Fruit fly (Drosophila melanogaster) whole organism, embryonic: ENCODE data around the gene mRpS7.

Experiments used
- Atf-2 ChIP-seq: fragments of 200-800 bp; sonication (Bioruptor generic); optimal IDR thresholded peaks from 2 replicates; lab custom pipeline; 2016; ENCODE audit warnings: missing biosample characterization, missing genetic modification characterization
- Bteb2 ChIP-seq: fragments of 200-800 bp; sonication (Bioruptor generic); optimal IDR thresholded peaks from 2 replicates; lab custom pipeline; 2016; ENCODE audit warnings: missing biosample characterization, missing genetic modification characterization
- CG10147 ChIP-seq: fragments of 200-800 bp; sonication (Bioruptor generic); optimal IDR thresholded peaks from 2 replicates; lab custom pipeline; 2019; ENCODE audit warnings: missing biosample characterization, mild to moderate bottlenecking, missing genetic modification characterization, moderate library complexity
- CG10979 ChIP-seq: fragments of 200-800 bp; sonication (Bioruptor generic); optimal IDR thresholded peaks from 2 replicates; lab custom pipeline; 2018; ENCODE audit warnings: missing biosample characterization, mild to moderate bottlenecking, missing genetic modification characterization, moderate library complexity
- CG11696 ChIP-seq: fragments of 200-800 bp; sonication (Bioruptor generic); IDR thresholded peaks from 2 replicates; pipeline ENCODE4 v1.3.6; 2022; ENCODE audit warnings: missing biosample characterization, missing genetic modification characterization
- CG12155 ChIP-seq: fragments of 200-800 bp; sonication (Bioruptor generic); optimal IDR thresholded peaks from 3 replicates; lab custom pipeline; 2016; ENCODE audit warnings: missing biosample characterization, missing genetic modification characterization
- CG1233 ChIP-seq: fragments of 200-800 bp; sonication (Bioruptor generic); optimal IDR thresholded peaks from 4 replicates; lab custom pipeline; 2018; ENCODE audit warnings: missing biosample characterization, mild to moderate bottlenecking, missing genetic modification characterization
- CG13287 ChIP-seq: fragments of 200-800 bp; sonication (Bioruptor generic); IDR thresholded peaks from 2 replicates; pipeline ENCODE4 v1.3.6; 2022; ENCODE audit warnings: missing biosample characterization, missing genetic modification characterization; ENCODE audit not compliant: partially characterized antibody
- CG1647 ChIP-seq: fragments of 200-800 bp; sonication (Bioruptor generic); optimal IDR thresholded peaks from 3 replicates; lab custom pipeline; 2016; ENCODE audit warnings: missing biosample characterization, missing genetic modification characterization
- CG17568 ChIP-seq: fragments of 200-800 bp; sonication (Bioruptor generic); optimal IDR thresholded peaks from 2 replicates; lab custom pipeline; 2018; ENCODE audit warnings: missing biosample characterization, mild to moderate bottlenecking, missing genetic modification characterization, moderate library complexity
- CG17829 ChIP-seq: fragments of 200-800 bp; optimal IDR thresholded peaks from 2 replicates; lab custom pipeline; 2019; ENCODE audit warnings: missing biosample characterization, mild to moderate bottlenecking, missing genetic modification characterization, moderate library complexity
- CG4424 ChIP-seq: fragments of 200-800 bp; sonication (Bioruptor generic); optimal IDR thresholded peaks from 3 replicates; lab custom pipeline; 2016; ENCODE audit warnings: missing biosample characterization, missing genetic modification characterization
- CG6254 ChIP-seq: fragments of 200-800 bp; sonication (Bioruptor generic); optimal IDR thresholded peaks from 3 replicates; lab custom pipeline; 2017; ENCODE audit warnings: mild to moderate bottlenecking, missing biosample characterization, missing genetic modification reagents, missing genetic modification characterization
- CG6689 ChIP-seq: fragments of 200-800 bp; sonication (Bioruptor generic); IDR thresholded peaks from 2 replicates; pipeline ENCODE4 v1.3.6; 2022; ENCODE audit warnings: missing biosample characterization, missing genetic modification characterization
- CG6791 ChIP-seq: fragments of 200-800 bp; sonication (Bioruptor generic); IDR thresholded peaks from 3 replicates; pipeline ENCODE4 v1.3.6; 2022; ENCODE audit warnings: missing biosample characterization, missing genetic modification characterization; ENCODE audit not compliant: partially characterized antibody
- CG7786 ChIP-seq: fragments of 200-800 bp; sonication (Bioruptor generic); optimal IDR thresholded peaks from 2 replicates; lab custom pipeline; 2016; ENCODE audit warnings: missing biosample characterization, missing genetic modification characterization
- Dbx ChIP-seq: fragments of 200-800 bp; sonication (Bioruptor generic); IDR thresholded peaks from 3 replicates; pipeline ENCODE4 v1.3.6; 2022; ENCODE audit warnings: missing biosample characterization, missing genetic modification characterization
- GATAe ChIP-seq: fragments of 200-800 bp; sonication (Bioruptor generic); conservative IDR thresholded peaks from 2 replicates; pipeline ENCODE4 v1.3.6; 2022; ENCODE audit warnings: missing biosample characterization, missing genetic modification characterization
- Gug ChIP-seq: fragments of 200-800 bp; sonication (Bioruptor generic); IDR thresholded peaks from 4 replicates; pipeline ENCODE4 v1.3.6; 2022; ENCODE audit warnings: missing biosample characterization, missing genetic modification characterization
- Hr39 ChIP-seq: fragments of >200 bp; optimal IDR thresholded peaks from 2 replicates; lab custom pipeline; 2017
- MESR4 ChIP-seq: fragments of 200-800 bp; sonication (Bioruptor generic); optimal IDR thresholded peaks from 2 replicates; lab custom pipeline; 2018; ENCODE audit warnings: missing biosample characterization, mild to moderate bottlenecking, missing genetic modification characterization, moderate library complexity
- MTF-1 ChIP-seq: fragments of 200-800 bp; sonication (Bioruptor generic); optimal IDR thresholded peaks from 2 replicates; lab custom pipeline; 2018; ENCODE audit warnings: missing biosample characterization, mild to moderate bottlenecking, missing genetic modification characterization, borderline replicate concordance
- Pdp1 ChIP-seq, 2 experiments: fragments of 200-800 bp; sonication (Bioruptor generic); optimal IDR thresholded peaks; 3 replicates each; lab custom pipeline; 2016; ENCODE audit warnings: missing biosample characterization in 2 of 2, missing genetic modification characterization in 2 of 2, mild to moderate bottlenecking in 1 of 2, moderate library complexity in 1 of 2
- Poxn ChIP-seq: fragments of 200-800 bp; sonication (Bioruptor generic); IDR thresholded peaks from 2 replicates; pipeline ENCODE4 v1.3.6; 2022; ENCODE audit warnings: missing biosample characterization, missing genetic modification characterization
- Ravus ChIP-seq: fragments of 200-800 bp; sonication (Bioruptor generic); IDR thresholded peaks from 2 replicates; pipeline ENCODE4 v1.3.6; 2022; ENCODE audit warnings: missing biosample characterization, missing genetic modification characterization
- Side ChIP-seq: fragments of 200-800 bp; sonication (Bioruptor generic); optimal IDR thresholded peaks from 2 replicates; lab custom pipeline; 2016; ENCODE audit warnings: missing biosample characterization, missing genetic modification characterization
- Ssrp ChIP-seq: fragments of 200-800 bp; sonication (Bioruptor generic); optimal IDR thresholded peaks from 2 replicates; lab custom pipeline; 2018; ENCODE audit warnings: missing biosample characterization, mild to moderate bottlenecking, missing genetic modification characterization, moderate library complexity
- abd-A ChIP-seq: fragments of 200-800 bp; sonication (Bioruptor generic); optimal IDR thresholded peaks from 3 replicates; lab custom pipeline; 2019; ENCODE audit warnings: missing biosample characterization, mild to moderate bottlenecking, missing genetic modification characterization, moderate library complexity
- caup ChIP-seq: fragments of 200-800 bp; sonication (Bioruptor generic); optimal IDR thresholded peaks from 3 replicates; lab custom pipeline; 2017; ENCODE audit warnings: missing biosample characterization, mild to moderate bottlenecking, missing genetic modification characterization, moderate library complexity; ENCODE audit not compliant: severe bottlenecking
- chif ChIP-seq, 2 experiments: fragments of 200-800 bp; sonication (Bioruptor generic); optimal IDR thresholded peaks; 3 replicates each; lab custom pipeline; 2016; ENCODE audit warnings: missing biosample characterization in 2 of 2, missing genetic modification characterization in 2 of 2
- chinmo ChIP-seq: fragments of 200-800 bp; sonication (Bioruptor generic); IDR thresholded peaks from 4 replicates; pipeline ENCODE4 v1.3.6; 2022; ENCODE audit warnings: missing biosample characterization, missing genetic modification characterization; ENCODE audit not compliant: partially characterized antibody
- danr ChIP-seq: fragments of 200-800 bp; sonication (Bioruptor generic); IDR thresholded peaks from 2 replicates; pipeline ENCODE4 v1.3.6; 2022; ENCODE audit warnings: missing biosample characterization, missing genetic modification characterization
- dati ChIP-seq: fragments of 200-800 bp; sonication (Bioruptor generic); IDR thresholded peaks from 2 replicates; pipeline ENCODE4 v1.3.6; 2022; ENCODE audit warnings: missing biosample characterization, missing genetic modification characterization
- disco-r ChIP-seq: fragments of 200-800 bp; sonication (Bioruptor generic); optimal IDR thresholded peaks from 2 replicates; lab custom pipeline; 2016; ENCODE audit warnings: missing biosample characterization, missing genetic modification characterization
- fd96Cb ChIP-seq: fragments of 200-800 bp; sonication (Bioruptor generic); optimal IDR thresholded peaks from 2 replicates; lab custom pipeline; 2018; ENCODE audit warnings: missing biosample characterization, mild to moderate bottlenecking, missing genetic modification characterization, moderate library complexity
- hth ChIP-seq: fragments of >200 bp; optimal IDR thresholded peaks from 2 replicates; lab custom pipeline; 2017; ENCODE audit warnings: inconsistent platforms
- knrl ChIP-seq: fragments of 200-800 bp; sonication (Bioruptor generic); IDR thresholded peaks from 3 replicates; pipeline ENCODE4 v1.3.6; 2022; ENCODE audit warnings: missing biosample characterization, missing genetic modification characterization; ENCODE audit not compliant: partially characterized antibody
- lmd ChIP-seq: fragments of 200-800 bp; sonication (Bioruptor generic); IDR thresholded peaks from 2 replicates; pipeline ENCODE4 v1.3.6; 2022; ENCODE audit warnings: missing biosample characterization, missing genetic modification characterization
- mld ChIP-seq: fragments of 200-800 bp; sonication (Bioruptor generic); IDR thresholded peaks from 3 replicates; pipeline ENCODE4 v1.3.6; 2022; ENCODE audit warnings: missing biosample characterization, missing genetic modification characterization; ENCODE audit not compliant: partially characterized antibody
- onecut ChIP-seq: fragments of 200-800 bp; sonication (Bioruptor generic); IDR thresholded peaks from 2 replicates; pipeline ENCODE4 v1.3.6; 2022; ENCODE audit warnings: missing biosample characterization, missing genetic modification characterization
- p53 ChIP-seq: fragments of 200-800 bp; sonication (Bioruptor generic); optimal IDR thresholded peaks from 2 replicates; lab custom pipeline; 2016; ENCODE audit warnings: missing biosample characterization, missing genetic modification characterization
- phol ChIP-seq: fragments of 200-800 bp; sonication (Bioruptor generic); optimal IDR thresholded peaks from 3 replicates; lab custom pipeline; 2018; ENCODE audit warnings: missing biosample characterization, mild to moderate bottlenecking, missing genetic modification characterization, moderate library complexity
- sd ChIP-seq: fragments of 200-800 bp; sonication (Bioruptor generic); optimal IDR thresholded peaks from 3 replicates; lab custom pipeline; 2018; ENCODE audit warnings: missing biosample characterization, mild to moderate bottlenecking, missing genetic modification characterization, moderate library complexity
- slp2 ChIP-seq: fragments of 200-800 bp; sonication (Bioruptor generic); optimal IDR thresholded peaks from 2 replicates; lab custom pipeline; 2016; ENCODE audit warnings: missing biosample characterization, missing genetic modification characterization
- so ChIP-seq: fragments of 200-800 bp; sonication (Bioruptor generic); IDR thresholded peaks from 3 replicates; pipeline ENCODE4 v1.3.6; 2022; ENCODE audit warnings: missing biosample characterization, missing genetic modification characterization
- sr ChIP-seq: fragments of 200-800 bp; sonication (Bioruptor generic); IDR thresholded peaks from 3 replicates; pipeline ENCODE4 v1.3.6; 2022; ENCODE audit warnings: missing biosample characterization, missing genetic modification characterization
- tap ChIP-seq: fragments of 200-800 bp; optimal IDR thresholded peaks from 3 replicates; lab custom pipeline; 2019; ENCODE audit warnings: missing biosample characterization, mild to moderate bottlenecking, missing genetic modification characterization, moderate library complexity

The mRpS7 gene

DNA sequence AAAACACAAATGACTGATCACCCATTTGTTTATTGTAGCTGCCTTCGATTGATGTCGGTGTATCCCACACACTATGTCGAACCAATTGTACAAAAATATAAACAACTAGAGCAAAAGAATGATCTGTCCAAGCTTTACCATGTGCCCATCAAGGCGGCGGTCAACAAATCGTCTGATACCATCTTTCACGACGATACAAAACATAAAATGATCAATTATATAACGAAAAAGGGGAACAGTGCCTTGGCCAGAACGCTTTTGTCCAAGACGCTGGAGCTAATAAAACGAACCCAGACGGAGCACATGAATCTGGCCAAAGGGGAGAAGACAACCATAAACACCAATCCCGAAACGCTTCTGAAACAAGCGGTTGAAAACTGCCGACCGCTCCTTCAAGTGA lies 362 bp downstream of the mRpS7 start:
- TF ChIP-seq Pdp1 (GFP tag; optimal IDR thresholded peaks at IDR 0.05; lab: Kevin White, UChicago), result peak in 1 of 2 experiments; percentile 93
- TF ChIP-seq phol (tag; lab: Kevin White, UChicago), result no peak
- peak; percentile 49 for TF ChIP-seq MESR4

DNA sequence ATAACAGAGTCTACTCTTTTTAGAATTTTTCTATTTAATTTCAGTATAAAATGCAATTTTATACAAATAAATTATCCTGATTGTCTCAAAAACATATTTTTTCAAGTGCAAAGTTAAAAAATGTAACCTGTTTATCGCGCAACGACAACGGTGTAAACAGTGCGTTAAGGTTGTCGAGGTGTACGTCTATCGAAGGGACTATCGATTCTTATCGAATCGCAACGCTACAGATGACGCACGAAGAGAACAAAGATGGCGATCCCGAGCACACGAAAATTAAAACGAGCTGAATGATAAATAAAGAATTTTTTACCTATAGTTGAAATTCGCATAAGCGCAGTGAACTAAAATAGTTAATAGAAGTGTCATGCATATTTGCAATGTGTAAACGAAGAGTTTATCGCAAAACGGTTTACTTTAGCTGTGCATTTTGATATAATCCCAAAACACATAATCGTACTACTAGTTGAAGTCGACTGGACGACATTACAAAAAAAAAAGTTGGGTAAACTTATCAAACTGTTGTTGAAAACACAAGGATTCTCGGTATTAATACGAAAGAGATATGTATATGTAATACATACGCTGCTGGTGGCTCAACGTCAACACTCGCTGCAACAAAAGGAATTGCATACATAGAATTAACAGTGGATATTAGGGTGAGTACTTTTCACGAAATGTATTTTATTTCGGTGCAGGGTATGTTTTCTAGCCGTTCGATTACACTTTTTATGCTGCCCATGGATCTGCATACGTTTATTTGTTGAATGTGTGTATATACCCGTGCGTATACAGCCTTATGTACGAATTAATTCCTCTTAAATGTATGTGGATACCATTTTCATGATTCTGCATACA lies 1.6 kb downstream of the mRpS7 start, which contains the start of gene da:
TSS of gene da (plus strand) at position 237 of the 858 bp plus-strand sequence.
- TF ChIP-seq CG11696 (GFP tag; lab: Robert Waterston, UW) (no peak), Ravus (GFP tag; lab: Robert Waterston, UW) (no peak), CG10147 (no peak), chinmo (GFP tag; lab: Robert Waterston, UW) (0 out of 4 replicates have a peak, but pooled peaks have one; percentile 52), MTF-1 (no peak), disco-r (GFP tag; lab: Kevin White, UChicago) (no peak), mld (GFP tag; lab: Robert Waterston, UW) (no peak), CG7786 (GFP tag; lab: Kevin White, UChicago) (peak; percentile 55), knrl (GFP tag; lab: Robert Waterston, UW) (peak; percentile 50; the same call in 1 of the 3 replicates), Atf-2 (GFP tag; lab: Kevin White, UChicago) (no peak), Gug (peak; percentile 62; the same call in 3 of the 4 replicates), lmd (GFP tag; lab: Robert Waterston, UW) (no peak), chif (GFP tag; optimal IDR thresholded peaks at IDR 0.05; lab: Kevin White, UChicago) (peak; percentile 44 to 55), sd (tag; lab: Kevin White, UChicago) (peak; percentile 46), CG6254 (GFP tag; lab: Kevin White, UChicago) (no peak), Ssrp (peak; percentile 58), CG17568 (peak; percentile 24), abd-A (tag; lab: Kevin White, UChicago) (no peak), caup (GFP tag; lab: Kevin White, UChicago) (peak; percentile 69), Poxn (GFP tag; lab: Robert Waterston, UW) (no peak), fd96Cb (tag; lab: Kevin White, UChicago) (peak; percentile 64), CG17829 (tag; lab: Kevin White, UChicago) (peak; percentile 76), onecut (GFP tag; lab: Robert Waterston, UW) (peak; percentile 49), CG4424 (GFP tag; lab: Kevin White, UChicago) (peak; percentile 55), CG6791 (GFP tag; lab: Robert Waterston, UW) (peak; percentile 60; the same call in 1 of the 3 replicates), tap (tag; lab: Kevin White, UChicago) (peak; percentile 60), danr (GFP tag; lab: Robert Waterston, UW) (no peak), Side (GFP tag; lab: Kevin White, UChicago) (peak; percentile 38), sr (GFP tag; lab: Robert Waterston, UW) (no peak), CG1647 (GFP tag; lab: Kevin White, UChicago) (peak; percentile 24), CG13287 (GFP tag; lab: Robert Waterston, UW) (peak; percentile 64), CG10979 (tag; lab: Kevin White, UChicago) (peak; percentile 35), p53 (GFP tag; lab: Kevin White, UChicago) (peak; percentile 12), hth (lab: Kevin White, UChicago) (no peak), Bteb2 (GFP tag; lab: Kevin White, UChicago) (peak; percentile 67), Hr39 (lab: Kevin White, UChicago) (no peak), Dbx (GFP tag; lab: Robert Waterston, UW) (0 out of 3 replicates have a peak, but pooled peaks have one; percentile 15), CG12155 (GFP tag; lab: Kevin White, UChicago) (peak; percentile 50), so (GFP tag; lab: Robert Waterston, UW) (no peak), GATAe (GFP tag; lab: Robert Waterston, UW) (no peak), CG6689 (GFP tag; lab: Robert Waterston, UW) (peak; percentile 64), CG1233 (GFP tag; lab: Kevin White, UChicago) (no peak), dati (no peak), slp2 (GFP tag; lab: Kevin White, UChicago) (peak; percentile 36)
